Worm (Caenorhabditis elegans) whole organism, L4 larva: ENCODE data around the gene vit-6.
A peak's percentile ranks its signal among the peaks of the same experiment; 100 is the strongest.

Source experiments
- R02D3.7 ChIP-seq: fragments of 150-350 bp; sonication (generic microtip); optimal IDR thresholded peaks from 3 replicates; lab custom pipeline; 2014; ENCODE audit warnings: missing biosample characterization, missing genetic modification characterization
- T20F7.1 ChIP-seq: fragments of 200-800 bp; sonication (Bioruptor generic); optimal IDR thresholded peaks from 2 replicates; lab custom pipeline; 2018; ENCODE audit warnings: mild to moderate bottlenecking, missing genetic modification characterization, missing compliant biosample characterization
- Y5F2A.4 ChIP-seq: fragments of 200-800 bp; sonication (Bioruptor generic); optimal IDR thresholded peaks from 2 replicates; lab custom pipeline; 2018; ENCODE audit warnings: mild to moderate bottlenecking, missing genetic modification characterization, missing compliant biosample characterization
- Y75B8A.6 ChIP-seq: fragments of 200-800 bp; sonication (Bioruptor generic); IDR thresholded peaks from 2 replicates; pipeline ENCODE4 v1.3.6; 2022; ENCODE audit warnings: missing genetic modification reagents, missing genetic modification characterization, missing compliant biosample characterization
- ZK337.2 ChIP-seq: fragments of 200-800 bp; sonication (Bioruptor generic); IDR thresholded peaks from 2 replicates; pipeline ENCODE4 v1.3.6; 2022; ENCODE audit warnings: missing genetic modification reagents, missing genetic modification characterization, missing compliant biosample characterization
- aha-1 ChIP-seq: fragments of 150-350 bp; peaks from one replicate; lab custom pipeline; 2014; ENCODE audit warnings: missing biosample characterization, missing genetic modification characterization
- aly-2 ChIP-seq: sonication (generic microtip); optimal IDR thresholded peaks from 2 replicates; lab custom pipeline; 2018; ENCODE audit warnings: missing biosample characterization, missing genetic modification characterization
- ama-1 ChIP-seq: fragments of 150-350 bp; optimal IDR thresholded peaks from 2 replicates; lab custom pipeline; 2014; ENCODE audit warnings: inconsistent platforms, mixed read lengths
- arid-1 ChIP-seq: fragments of 200-800 bp; sonication (Bioruptor generic); conservative IDR thresholded peaks from 2 replicates; pipeline ENCODE4 v1.3.6; 2022; ENCODE audit warnings: missing genetic modification reagents, missing genetic modification characterization, missing compliant biosample characterization
- attf-4 ChIP-seq: sonication (generic microtip); optimal IDR thresholded peaks from 3 replicates; lab custom pipeline; 2017; ENCODE audit warnings: missing biosample characterization, missing genetic modification characterization
- ceh-32 ChIP-seq: sonication (generic microtip); optimal IDR thresholded peaks from 2 replicates; lab custom pipeline; 2016; ENCODE audit warnings: mild to moderate bottlenecking, missing genetic modification characterization, missing compliant biosample characterization; ENCODE audit not compliant: poor library complexity
- dmd-6 ChIP-seq: fragments of 200-800 bp; sonication (Bioruptor generic); IDR thresholded peaks from 2 replicates; pipeline ENCODE4 v1.3.6; 2022; ENCODE audit warnings: missing genetic modification reagents, missing genetic modification characterization, missing compliant biosample characterization
- dmd-8 ChIP-seq: fragments of 200-800 bp; sonication (Bioruptor generic); IDR thresholded peaks from 2 replicates; pipeline ENCODE4 v1.3.6; 2022; ENCODE audit warnings: missing genetic modification characterization, missing compliant biosample characterization
- duxl-1 ChIP-seq: sonication (generic microtip); optimal IDR thresholded peaks from 2 replicates; lab custom pipeline; 2016; ENCODE audit warnings: mild to moderate bottlenecking, missing genetic modification characterization, moderate library complexity, missing compliant biosample characterization; ENCODE audit not compliant: poor library complexity
- dve-1 ChIP-seq: sonication (generic microtip); optimal IDR thresholded peaks from 2 replicates; lab custom pipeline; 2017; ENCODE audit warnings: antibody characterized with exemption, mild to moderate bottlenecking, missing genetic modification characterization, missing compliant biosample characterization; ENCODE audit not compliant: insufficient read depth
- egl-43 ChIP-seq: fragments of 200-800 bp; sonication (Bioruptor generic); IDR thresholded peaks from 2 replicates; pipeline ENCODE4 v1.3.6; 2022; ENCODE audit warnings: missing genetic modification reagents, missing genetic modification characterization, missing compliant biosample characterization
- fos-1 ChIP-seq: fragments of 150-350 bp; optimal IDR thresholded peaks from 2 replicates; lab custom pipeline; 2014; ENCODE audit warnings: missing biosample characterization, missing genetic modification characterization
- hlh-30 ChIP-seq: sonication (generic microtip); optimal IDR thresholded peaks from 2 replicates; lab custom pipeline; 2017; ENCODE audit warnings: antibody characterized with exemption, mild to moderate bottlenecking, missing genetic modification characterization, missing compliant biosample characterization; ENCODE audit not compliant: insufficient read depth
- lim-7 ChIP-seq: fragments of 200-800 bp; sonication (Bioruptor generic); IDR thresholded peaks from 2 replicates; pipeline ENCODE4 v1.3.6; 2022; ENCODE audit warnings: missing genetic modification characterization, missing compliant biosample characterization
- lin-38 ChIP-seq: fragments of 200-800 bp; sonication (Bioruptor generic); IDR thresholded peaks from 2 replicates; pipeline ENCODE4 v1.3.6; 2022; ENCODE audit warnings: missing genetic modification reagents, missing genetic modification characterization, missing compliant biosample characterization
- lir-3 ChIP-seq: sonication (generic microtip); optimal IDR thresholded peaks from 2 replicates; lab custom pipeline; 2016; ENCODE audit warnings: mild to moderate bottlenecking, missing genetic modification characterization, missing compliant biosample characterization
- madf-5 ChIP-seq, 2 experiments: fragments of 200-800 bp; sonication (Bioruptor generic); IDR thresholded peaks; 2 replicates each; pipeline ENCODE4 v1.3.6; 2022; ENCODE audit warnings: missing compliant biosample characterization in 2 of 2, missing genetic modification characterization in 2 of 2
- madf-9 ChIP-seq: fragments of 200-800 bp; sonication (Bioruptor generic); conservative IDR thresholded peaks from 2 replicates; pipeline ENCODE4 v1.3.6; 2022; ENCODE audit warnings: missing genetic modification reagents, missing genetic modification characterization, missing compliant biosample characterization
- mdt-29 ChIP-seq: fragments of 200-800 bp; sonication (Bioruptor generic); IDR thresholded peaks from 2 replicates; pipeline ENCODE4 v1.3.6; 2022; ENCODE audit warnings: missing genetic modification reagents, missing genetic modification characterization, missing compliant biosample characterization
- mes-2 ChIP-seq: sonication (generic microtip); optimal IDR thresholded peaks from 2 replicates; lab custom pipeline; 2016; ENCODE audit warnings: missing genotype, mild to moderate bottlenecking, missing genetic modification characterization, missing compliant biosample characterization; ENCODE audit not compliant: poor library complexity, severe bottlenecking
- mxl-2 ChIP-seq: fragments of 200-800 bp; sonication (Bioruptor generic); conservative IDR thresholded peaks from 2 replicates; pipeline ENCODE4 v1.3.6; 2022; ENCODE audit warnings: missing genetic modification reagents, missing genetic modification characterization, missing compliant biosample characterization
- mxl-3 ChIP-seq: fragments of 200-800 bp; sonication (Bioruptor generic); optimal IDR thresholded peaks from 2 replicates; lab custom pipeline; 2018; ENCODE audit warnings: mild to moderate bottlenecking, missing genetic modification characterization, missing compliant biosample characterization
- nhr-28 ChIP-seq: fragments of 150-350 bp; optimal IDR thresholded peaks from 2 replicates; lab custom pipeline; 2014; ENCODE audit warnings: missing biosample characterization, missing genetic modification characterization
- nhr-41 ChIP-seq: fragments of 200-800 bp; sonication (Bioruptor generic); IDR thresholded peaks from 2 replicates; pipeline ENCODE4 v1.3.6; 2022; ENCODE audit warnings: missing genetic modification reagents, missing genetic modification characterization, missing compliant biosample characterization
- nhr-48 ChIP-seq: sonication (generic microtip); optimal IDR thresholded peaks from 2 replicates; lab custom pipeline; 2016; ENCODE audit warnings: mild to moderate bottlenecking, missing genetic modification characterization, missing compliant biosample characterization
- pha-4 ChIP-seq, 2 experiments: fragments of 150-350 bp in 1 of 2; fragments of 200-800 bp in 1 of 2; sonication (Bioruptor generic) in 1 of 2; IDR thresholded peaks in 1 of 2; optimal IDR thresholded peaks in 1 of 2; 2 replicates each; pipeline versions ENCODE4 v1.3.6 to Lab custom; 2014 to 2022; ENCODE audit warnings: missing genetic modification characterization in 2 of 2, missing genetic modification reagents in 2 of 2, missing biosample characterization in 1 of 2, missing compliant biosample characterization in 1 of 2
- pqm-1 ChIP-seq: sonication (generic microtip); optimal IDR thresholded peaks from 2 replicates; lab custom pipeline; 2017; ENCODE audit warnings: missing biosample characterization, missing genetic modification characterization
- sdz-12 ChIP-seq: fragments of 200-800 bp; sonication (Bioruptor generic); optimal IDR thresholded peaks from 2 replicates; lab custom pipeline; 2018; ENCODE audit warnings: mild to moderate bottlenecking, missing genetic modification characterization, missing compliant biosample characterization
- set-16 ChIP-seq: fragments of 200-800 bp; sonication (Bioruptor generic); IDR thresholded peaks from 2 replicates; pipeline ENCODE4 v1.3.6; 2022; ENCODE audit warnings: missing genetic modification reagents, missing genetic modification characterization, missing compliant biosample characterization
- snpc-1.2 ChIP-seq: fragments of 200-800 bp; sonication (Bioruptor generic); IDR thresholded peaks from 2 replicates; pipeline ENCODE4 v1.3.6; 2022; ENCODE audit warnings: missing genetic modification reagents, missing genetic modification characterization, missing compliant biosample characterization
- tra-1 ChIP-seq: fragments of 200-800 bp; sonication (Bioruptor generic); IDR thresholded peaks from 2 replicates; pipeline ENCODE4 v1.3.6; 2022; ENCODE audit warnings: missing genetic modification reagents, missing genetic modification characterization, missing compliant biosample characterization
- unc-62 ChIP-seq, 3 experiments: fragments of 150-350 bp in 1 of 3; sonication (generic microtip); optimal IDR thresholded peaks in 2 of 3; peaks in 1 of 3; 1 replicate in 1 of 3; 2 replicates in 2 of 3; lab custom pipeline; 2014 to 2017; ENCODE audit warnings: missing biosample characterization in 3 of 3, missing genetic modification characterization in 3 of 3, missing genetic modification reagents in 3 of 3, missing genotype in 1 of 3
- zfp-3 ChIP-seq: fragments of 200-800 bp; sonication (Bioruptor generic); conservative IDR thresholded peaks from 2 replicates; pipeline ENCODE4 v1.3.6; 2022; ENCODE audit warnings: missing genetic modification reagents, missing genetic modification characterization, missing compliant biosample characterization
- zip-11 ChIP-seq: fragments of 200-800 bp; sonication (Bioruptor generic); IDR thresholded peaks from 2 replicates; pipeline ENCODE4 v1.3.6; 2022; ENCODE audit warnings: missing genetic modification characterization, missing compliant biosample characterization
- ztf-11 ChIP-seq: fragments of 150-350 bp; optimal IDR thresholded peaks from 2 replicates; lab custom pipeline; 2014; ENCODE audit warnings: missing biosample characterization, missing genetic modification characterization
- ztf-7 ChIP-seq: fragments of 150-350 bp; optimal IDR thresholded peaks from 2 replicates; lab custom pipeline; 2014; ENCODE audit warnings: missing biosample characterization, missing genetic modification characterization

vit-6 gene

ce11 chrIV:8259904-8260303, 1.1 kb upstream of the vit-6 start, which contains the start of gene K07H8.7:
Gene K07H8.7 (minus strand): TSS chrIV:8260004.
- no peak for TF ChIP-seq lim-7 (GFP tag; lab: Robert Waterston, UW)
- no peak for TF ChIP-seq hlh-30
- no peak for TF ChIP-seq dmd-8 (GFP tag; lab: Robert Waterston, UW)
- TF ChIP-seq duxl-1: no peak
- TF ChIP-seq ZK337.2: no peak
- no peak for TF ChIP-seq ztf-7 (tag; lab: Kevin White, UChicago)
- TF ChIP-seq madf-5 (GFP tag; IDR thresholded peaks at IDR 0.05; lab: Robert Waterston, UW): no peak
- no peak for TF ChIP-seq aly-2 (tag; lab: Kevin White, UChicago)
- no peak for TF ChIP-seq zfp-3
- TF ChIP-seq ceh-32: no peak
- TF ChIP-seq unc-62 (GFP tag; optimal IDR thresholded peaks at IDR 0.05 in 1 of 2; lab: Kevin White, UChicago): no peak
- TF ChIP-seq unc-62 (tag; optimal IDR thresholded peaks at IDR 0.05; lab: Kevin White, UChicago): no peak
- no peak for TF ChIP-seq zip-11
- TF ChIP-seq egl-43: no peak
- TF ChIP-seq, all 104 proteins: peak for 0

ce11 chrIV:8262671-8263070, 1.7 kb downstream of the vit-6 start:
- TF ChIP-seq attf-4 (tag; lab: Kevin White, UChicago): no peak
- no peak for TF ChIP-seq nhr-48
- TF ChIP-seq lin-38: peak; percentile 3; the same call in 1 of the 2 replicates
- TF ChIP-seq mdt-29 (GFP tag; lab: Robert Waterston, UW): 0 out of 2 replicates have a peak, but pooled peaks have one; percentile 19
- peak; percentile 45 for TF ChIP-seq aha-1 (tag; lab: Kevin White, UChicago)
- TF ChIP-seq ztf-11 (tag; lab: Kevin White, UChicago): no peak
- TF ChIP-seq, all 104 proteins: peak for 3

- TF ChIP-seq zip-11 (no peak), dve-1 (tag; lab: Kevin White, UChicago) (no peak), T20F7.1 (GFP tag; lab: Kevin White, UChicago) (peak; percentile 43), nhr-28 (tag; lab: Kevin White, UChicago) (no peak), lir-3 (tag; lab: Kevin White, UChicago) (no peak), tra-1 (GFP tag; lab: Robert Waterston, UW) (0 out of 2 replicates have a peak, but pooled peaks have one; percentile 19), Y75B8A.6 (GFP tag; lab: Robert Waterston, UW) (peak; percentile 15; the same call in 1 of the 2 replicates), mes-2 (tag; lab: Kevin White, UChicago) (no peak), set-16 (GFP tag; lab: Robert Waterston, UW) (peak; percentile 84), pqm-1 (tag; lab: Kevin White, UChicago) (no peak), R02D3.7 (tag; lab: Kevin White, UChicago) (no peak), dmd-6 (peak; percentile 50), ama-1 (lab: Kevin White, UChicago) (no peak), zfp-3 (peak; percentile 93), nhr-48 (peak; percentile 34), mxl-3 (GFP tag; lab: Kevin White, UChicago) (peak; percentile 14), lin-38 (peak; percentile 43; the same call in 1 of the 2 replicates), pha-4 (GFP tag; IDR thresholded peaks at IDR 0.05; lab: Robert Waterston, UW) (peak; percentile 16; the same call in 1 of the 2 replicates), pha-4 (tag; optimal IDR thresholded peaks at IDR 0.05; lab: Kevin White, UChicago) (no peak), fos-1 (tag; lab: Kevin White, UChicago) (no peak), Y5F2A.4 (GFP tag; lab: Kevin White, UChicago) (peak; percentile 12), nhr-41 (GFP tag; lab: Robert Waterston, UW) (no peak), snpc-1.2 (GFP tag; lab: Robert Waterston, UW) (0 out of 2 replicates have a peak, but pooled peaks have one; percentile 12), sdz-12 (GFP tag; lab: Kevin White, UChicago) (no peak), mxl-2 (0 out of 2 replicates have a peak, but pooled peaks have one; percentile 12), dmd-8 (GFP tag; lab: Robert Waterston, UW) (peak; percentile 68; the same call in 1 of the 2 replicates), aha-1 (tag; lab: Kevin White, UChicago) (peak; percentile 68), arid-1 (GFP tag; lab: Robert Waterston, UW) (0 out of 2 replicates have a peak, but pooled peaks have one; percentile 25), madf-9 (0 out of 2 replicates have a peak, but pooled peaks have one; percentile 30)
- TF ChIP-seq, all 104 proteins: peak for 17
Measured at ce11 chrIV:8266024-8266949, 5.3 kb downstream of the vit-6 start.
